Fruit fly (Drosophila melanogaster): ENCODE results near the gene Pglym78.
A peak's percentile ranks its signal among the peaks of the same experiment; 100 is the strongest.

The Pglym78 gene

DNA sequence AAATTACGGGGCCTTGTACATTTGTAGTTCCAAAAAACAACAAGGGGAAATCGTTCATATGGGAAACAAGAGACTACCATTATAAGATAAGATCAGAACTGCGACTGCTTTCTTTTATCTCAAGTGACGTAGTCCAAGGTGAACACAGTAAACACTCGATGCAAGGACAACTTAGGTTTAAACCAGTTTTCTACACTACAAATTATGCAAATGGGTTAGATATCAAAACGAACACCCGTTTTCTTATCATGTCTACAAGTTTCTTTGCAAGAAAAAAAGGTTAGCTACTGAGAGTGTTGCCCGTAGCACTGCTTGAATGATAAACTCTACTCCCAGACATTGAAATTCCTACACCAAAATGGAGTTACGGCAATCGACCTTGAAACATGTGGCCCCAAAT is 23.9 kb upstream of the Pglym78 start (continued):
- TF ChIP-seq CG16813 (GFP tag; IDR thresholded peaks at IDR 0.05; ENCODE audit: partially characterized antibody), result no peak
- peak; percentile 57; the same call in 1 of the 2 replicates for TF ChIP-seq CG3847 (GFP tag; IDR thresholded peaks at IDR 0.05)
- TF ChIP-seq nerfin-2 (GFP tag; IDR thresholded peaks at IDR 0.05; ENCODE audit: partially characterized antibody), result no peak
- peak; percentile 68; the same call in 2 of the 3 replicates for TF ChIP-seq Dbx (GFP tag; IDR thresholded peaks at IDR 0.05)
- TF ChIP-seq Doc3 (GFP tag; IDR thresholded peaks at IDR 0.05; ENCODE audit: partially characterized antibody), result no peak
- no peak for TF ChIP-seq CG31388 (GFP tag; optimal IDR thresholded peaks at IDR 0.05)
- TF ChIP-seq phol (tag; optimal IDR thresholded peaks at IDR 0.05), result peak; percentile 70
- TF ChIP-seq zfh2 (GFP tag; optimal IDR thresholded peaks at IDR 0.05), result peak; percentile 76
- TF ChIP-seq bcd (GFP tag; optimal IDR thresholded peaks at IDR 0.05), result peak; percentile 49
- peak; percentile 77 for TF ChIP-seq CG11695 (GFP tag; IDR thresholded peaks at IDR 0.05)
- peak; percentile 60 for TF ChIP-seq CG14050 (GFP tag; IDR thresholded peaks at IDR 0.05)
- peak; percentile 57 for TF ChIP-seq CG1602 (GFP tag; optimal IDR thresholded peaks at IDR 0.05)
- TF ChIP-seq gro (GFP tag; optimal IDR thresholded peaks at IDR 0.05), result peak; percentile 35
- no peak for TF ChIP-seq knrl (GFP tag; IDR thresholded peaks at IDR 0.05; ENCODE audit: partially characterized antibody)
- peak; percentile 54; the same call in 1 of the 2 replicates for TF ChIP-seq GATAe (GFP tag; conservative IDR thresholded peaks at IDR 0.05)
- TF ChIP-seq Rfx (GFP tag; IDR thresholded peaks at IDR 0.05), result peak; percentile 84
- TF ChIP-seq ac (GFP tag; optimal IDR thresholded peaks at IDR 0.05), result no peak
- no peak for TF ChIP-seq kah (GFP tag; optimal IDR thresholded peaks at IDR 0.05)
- peak; percentile 68 for TF ChIP-seq E2f1 (GFP tag; IDR thresholded peaks at IDR 0.05)
- peak; percentile 54 for TF ChIP-seq wek (GFP tag; optimal IDR thresholded peaks at IDR 0.05)
- TF ChIP-seq slp2 (GFP tag; optimal IDR thresholded peaks at IDR 0.05), result peak; percentile 6
- TF ChIP-seq CG7271 (tag; optimal IDR thresholded peaks at IDR 0.05), result no peak
- TF ChIP-seq NK7.1 (GFP tag; optimal IDR thresholded peaks at IDR 0.05), result peak; percentile 5
- no peak for TF ChIP-seq dmrt99B (tag; optimal IDR thresholded peaks at IDR 0.05)
- no peak for TF ChIP-seq tio (GFP tag; optimal IDR thresholded peaks at IDR 0.05)
- peak; percentile 44; the same call in 1 of the 2 replicates for TF ChIP-seq esg (GFP tag; conservative IDR thresholded peaks at IDR 0.05)
- peak; percentile 52 for TF ChIP-seq HLH54F (GFP tag; optimal IDR thresholded peaks at IDR 0.05)
- TF ChIP-seq B-H1 (GFP tag; IDR thresholded peaks at IDR 0.05), result peak; percentile 50
- no peak for TF ChIP-seq CG30020 (tag; optimal IDR thresholded peaks at IDR 0.05)
- TF ChIP-seq scrt (GFP tag; optimal IDR thresholded peaks at IDR 0.05), result no peak
- TF ChIP-seq Dip2 (GFP tag; IDR thresholded peaks at IDR 0.05), result no peak
- peak; percentile 85 for TF ChIP-seq Xrp1 (GFP tag; IDR thresholded peaks at IDR 0.05)
- no peak for TF ChIP-seq CG34376 (GFP tag; optimal IDR thresholded peaks at IDR 0.05)
- TF ChIP-seq Sry-β (GFP tag; optimal IDR thresholded peaks at IDR 0.05), result no peak
- TF ChIP-seq shn (GFP tag; optimal IDR thresholded peaks at IDR 0.05), result peak; percentile 32
- peak; percentile 20 for TF ChIP-seq CG12659 (GFP tag; optimal IDR thresholded peaks at IDR 0.05)
- TF ChIP-seq hkb (optimal IDR thresholded peaks at IDR 0.05), result no peak
- peak; percentile 67 for TF ChIP-seq hkb (GFP tag; IDR thresholded peaks at IDR 0.05)
- TF ChIP-seq Doc2 (GFP tag; IDR thresholded peaks at IDR 0.05), result no peak
- peak; percentile 28 for TF ChIP-seq CG12071 (GFP tag; optimal IDR thresholded peaks at IDR 0.05)
- TF ChIP-seq CG6683 (GFP tag; optimal IDR thresholded peaks at IDR 0.05), result no peak
- TF ChIP-seq CG33557 (GFP tag; optimal IDR thresholded peaks at IDR 0.05), result no peak
- peak; percentile 76 for TF ChIP-seq nmo (GFP tag; optimal IDR thresholded peaks at IDR 0.05)
- TF ChIP-seq CG4854 (GFP tag; optimal IDR thresholded peaks at IDR 0.05), result no peak
- no peak for TF ChIP-seq CG12299 (tag; optimal IDR thresholded peaks at IDR 0.05)
- TF ChIP-seq CG3838 (GFP tag; optimal IDR thresholded peaks at IDR 0.05), result no peak
- peak; percentile 70; the same call in 2 of the 3 replicates for TF ChIP-seq CG11456 (GFP tag; IDR thresholded peaks at IDR 0.05)
- peak; percentile 70 for TF ChIP-seq Aef1 (GFP tag; IDR thresholded peaks at IDR 0.05)
- peak; percentile 70 for TF ChIP-seq CG2712 (tag; optimal IDR thresholded peaks at IDR 0.05)
- TF ChIP-seq Fer1 (GFP tag; optimal IDR thresholded peaks at IDR 0.05), result peak; percentile 30
- TF ChIP-seq CG9215 (GFP tag; IDR thresholded peaks at IDR 0.05), result peak; percentile 56
- no peak for TF ChIP-seq ab (GFP tag; optimal IDR thresholded peaks at IDR 0.05)

All from whole organism, embryonic.